Worm (Caenorhabditis elegans) whole organism, L4 larva: ENCODE results near the gene F58F9.6.

Experiments used
- T26A8.4 ChIP-seq: fragments of 200-800 bp; sonication (Bioruptor generic); IDR thresholded peaks from 2 replicates; pipeline ENCODE4 v1.3.6; 2022; ENCODE audit warnings: missing genetic modification characterization, missing compliant biosample characterization
- ceh-82 ChIP-seq: sonication (generic microtip); optimal IDR thresholded peaks from 2 replicates; lab custom pipeline; 2017; ENCODE audit warnings: missing biosample characterization, missing genetic modification characterization
- duxl-1 ChIP-seq: sonication (generic microtip); optimal IDR thresholded peaks from 2 replicates; lab custom pipeline; 2016; ENCODE audit warnings: mild to moderate bottlenecking, missing genetic modification characterization, moderate library complexity, missing compliant biosample characterization; ENCODE audit not compliant: poor library complexity
- egl-27 ChIP-seq: sonication (generic microtip); optimal IDR thresholded peaks from 3 replicates; lab custom pipeline; 2017; ENCODE audit warnings: missing biosample characterization, missing genetic modification reagents, missing genetic modification characterization
- fkh-10 ChIP-seq: fragments of 150-350 bp; optimal IDR thresholded peaks from 2 replicates; lab custom pipeline; 2014; ENCODE audit warnings: missing biosample characterization, missing genetic modification reagents, missing genetic modification characterization
- lin-29 ChIP-seq: fragments of 200-800 bp; sonication (Bioruptor generic); IDR thresholded peaks from 2 replicates; pipeline ENCODE4 v1.3.6; 2022; ENCODE audit warnings: missing genetic modification reagents, missing genetic modification characterization, missing compliant biosample characterization
- mxl-2 ChIP-seq: fragments of 200-800 bp; sonication (Bioruptor generic); conservative IDR thresholded peaks from 2 replicates; pipeline ENCODE4 v1.3.6; 2022; ENCODE audit warnings: missing genetic modification reagents, missing genetic modification characterization, missing compliant biosample characterization
- nhr-10 ChIP-seq: fragments of 150-350 bp; optimal IDR thresholded peaks from 2 replicates; lab custom pipeline; 2014; ENCODE audit warnings: missing biosample characterization, missing genetic modification characterization
- nhr-41 ChIP-seq: fragments of 200-800 bp; sonication (Bioruptor generic); IDR thresholded peaks from 2 replicates; pipeline ENCODE4 v1.3.6; 2022; ENCODE audit warnings: missing genetic modification reagents, missing genetic modification characterization, missing compliant biosample characterization
- nhr-6 ChIP-seq: fragments of 150-350 bp; optimal IDR thresholded peaks from 2 replicates; lab custom pipeline; 2014; ENCODE audit warnings: missing biosample characterization, missing genetic modification characterization
- pha-4 ChIP-seq, 2 experiments: fragments of 150-350 bp in 1 of 2; fragments of 200-800 bp in 1 of 2; sonication (Bioruptor generic) in 1 of 2; IDR thresholded peaks in 1 of 2; optimal IDR thresholded peaks in 1 of 2; 2 replicates each; pipeline versions ENCODE4 v1.3.6 to Lab custom; 2014 to 2022; ENCODE audit warnings: missing genetic modification characterization in 2 of 2, missing genetic modification reagents in 2 of 2, missing biosample characterization in 1 of 2, missing compliant biosample characterization in 1 of 2
- pqm-1 ChIP-seq: sonication (generic microtip); optimal IDR thresholded peaks from 2 replicates; lab custom pipeline; 2017; ENCODE audit warnings: missing biosample characterization, missing genetic modification characterization
- unc-130 ChIP-seq: sonication (generic microtip); optimal IDR thresholded peaks from 2 replicates; lab custom pipeline; 2016; ENCODE audit warnings: missing genetic modification reagents, missing genetic modification characterization, missing compliant biosample characterization
- unc-39 ChIP-seq: sonication (generic microtip); optimal IDR thresholded peaks from 2 replicates; lab custom pipeline; 2017; ENCODE audit warnings: missing biosample characterization, missing genetic modification characterization

DNA sequence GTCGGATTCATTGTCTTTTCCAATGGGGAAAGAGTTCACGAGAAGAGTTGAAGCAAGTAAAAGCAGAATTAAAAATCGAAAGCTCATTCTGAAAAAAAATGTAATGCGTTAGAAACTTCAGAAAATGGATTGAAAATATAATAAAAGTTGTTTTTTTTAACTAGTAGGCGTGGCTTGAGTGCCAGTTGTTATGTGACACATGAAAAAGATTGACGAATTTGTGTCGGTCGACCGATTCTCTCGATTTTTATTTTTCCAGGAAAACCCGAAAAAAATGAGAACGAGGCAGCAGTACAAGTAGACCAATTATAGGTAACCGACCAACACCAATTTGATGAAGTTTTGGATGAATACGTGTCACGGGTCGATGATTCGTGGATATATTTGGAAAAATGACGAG is 22.3 kb upstream of the F58F9.6 start, which contains the start of gene nlp-16:
- TF ChIP-seq nhr-6: no peak
- no peak for TF ChIP-seq lin-29
- no peak for TF ChIP-seq ceh-82 (tag; lab: Kevin White, UChicago)
- TF ChIP-seq unc-130 (GFP tag; lab: Kevin White, UChicago): no peak
- TF ChIP-seq mxl-2: no peak
- no peak for TF ChIP-seq fkh-10 (GFP tag; lab: Kevin White, UChicago)
- no peak for TF ChIP-seq T26A8.4 (GFP tag; lab: Robert Waterston, UW)
- no peak for TF ChIP-seq unc-39 (tag; lab: Kevin White, UChicago)
- no peak for TF ChIP-seq nhr-10 (tag; lab: Kevin White, UChicago)
- TF ChIP-seq egl-27 (tag; lab: Kevin White, UChicago): no peak
- no peak for TF ChIP-seq pqm-1 (tag; lab: Kevin White, UChicago)
- TF ChIP-seq nhr-41 (GFP tag; lab: Robert Waterston, UW): no peak
- TF ChIP-seq pha-4 (GFP tag; IDR thresholded peaks at IDR 0.05; lab: Robert Waterston, UW): no peak
- TF ChIP-seq pha-4 (tag; optimal IDR thresholded peaks at IDR 0.05; lab: Kevin White, UChicago): no peak
- no peak for TF ChIP-seq duxl-1 (tag; lab: Kevin White, UChicago)
